Fruit fly (Drosophila melanogaster): ENCODE results near the gene CG10660.

Gene CG10660

dm6 chr3L:12471471-12471978 is 19.0 kb downstream of the CG10660 start, which contains the start of gene CG10616:
Gene CG10616 (plus strand): TSS chr3L:12471728.
- TF ChIP-seq CG8478 (optimal IDR thresholded peaks at IDR 0.05) (no peak), CTCF (optimal IDR thresholded peaks at IDR 0.05) (peak in 1 of 2 experiments; percentile 9)

dm6 chr3L:12470509-12470908 is 20.0 kb downstream of the CG10660 start:
- no peak for TF ChIP-seq CTCF (optimal IDR thresholded peaks at IDR 0.05)
- no peak for TF ChIP-seq CG8478 (optimal IDR thresholded peaks at IDR 0.05)

dm6 chr3L:12469684-12470083 is 20.8 kb downstream of the CG10660 start, which contains the start of gene CG32102:
Gene CG32102 (minus strand): TSS chr3L:12469784.
- TF ChIP-seq CTCF (optimal IDR thresholded peaks at IDR 0.05) = no peak
- TF ChIP-seq CG8478 (optimal IDR thresholded peaks at IDR 0.05) = no peak

- TF ChIP-seq CTCF (optimal IDR thresholded peaks at IDR 0.05) (peak; percentile 15 to 43), CG8478 (optimal IDR thresholded peaks at IDR 0.05) (no peak)
Measured at dm6 chr3L:12468016-12468415, 22.5 kb downstream of the CG10660 start, which contains the start of gene eyg. Gene eyg (minus strand): TSS chr3L:12468021.

dm6 chr3L:12465229-12465628 is 25.2 kb downstream of the CG10660 start:
- no peak for TF ChIP-seq CG8478 (optimal IDR thresholded peaks at IDR 0.05)
- no peak for TF ChIP-seq CTCF (optimal IDR thresholded peaks at IDR 0.05)

- no peak for TF ChIP-seq CG8478 (optimal IDR thresholded peaks at IDR 0.05)
- TF ChIP-seq CTCF (optimal IDR thresholded peaks at IDR 0.05) = no peak
Measured at dm6 chr3L:12463580-12463979, 26.9 kb downstream of the CG10660 start.

dm6 chr3L:12461953-12462352 is 28.5 kb downstream of the CG10660 start:
- no peak for TF ChIP-seq CG8478 (optimal IDR thresholded peaks at IDR 0.05)
- no peak for TF ChIP-seq CTCF (optimal IDR thresholded peaks at IDR 0.05)

- TF ChIP-seq CG8478 (optimal IDR thresholded peaks at IDR 0.05) (no peak), CTCF (optimal IDR thresholded peaks at IDR 0.05) (no peak)
Measured at dm6 chr3L:12456916-12457662, 33.4 kb downstream of the CG10660 start.

dm6 chr3L:12455034-12455433 is 35.4 kb downstream of the CG10660 start:
- TF ChIP-seq CG8478 (optimal IDR thresholded peaks at IDR 0.05) (no peak), CTCF (optimal IDR thresholded peaks at IDR 0.05) (no peak)

dm6 chr3L:12453529-12453928 is 36.9 kb downstream of the CG10660 start:
- TF ChIP-seq CG8478 (optimal IDR thresholded peaks at IDR 0.05) = no peak
- TF ChIP-seq CTCF (optimal IDR thresholded peaks at IDR 0.05) = no peak

- TF ChIP-seq CG8478 (optimal IDR thresholded peaks at IDR 0.05) (no peak), CTCF (optimal IDR thresholded peaks at IDR 0.05) (no peak)
Measured at dm6 chr3L:12447501-12447900, 43.0 kb downstream of the CG10660 start.

- no peak for TF ChIP-seq CTCF (optimal IDR thresholded peaks at IDR 0.05)
- TF ChIP-seq CG8478 (optimal IDR thresholded peaks at IDR 0.05) = no peak
Measured at dm6 chr3L:12447081-12447480, 43.4 kb downstream of the CG10660 start.

dm6 chr3L:12444040-12444439 is 46.4 kb downstream of the CG10660 start:
- no peak for TF ChIP-seq CG8478 (optimal IDR thresholded peaks at IDR 0.05)
- TF ChIP-seq CTCF (optimal IDR thresholded peaks at IDR 0.05) = no peak

- no peak for TF ChIP-seq CTCF (optimal IDR thresholded peaks at IDR 0.05)
- no peak for TF ChIP-seq CG8478 (optimal IDR thresholded peaks at IDR 0.05)
Measured at dm6 chr3L:12442593-12442992, 47.9 kb downstream of the CG10660 start.

All from S2 (cell line).